Worm (Caenorhabditis elegans): Measurements from ENCODE around the gene ttr-2.

DNA sequence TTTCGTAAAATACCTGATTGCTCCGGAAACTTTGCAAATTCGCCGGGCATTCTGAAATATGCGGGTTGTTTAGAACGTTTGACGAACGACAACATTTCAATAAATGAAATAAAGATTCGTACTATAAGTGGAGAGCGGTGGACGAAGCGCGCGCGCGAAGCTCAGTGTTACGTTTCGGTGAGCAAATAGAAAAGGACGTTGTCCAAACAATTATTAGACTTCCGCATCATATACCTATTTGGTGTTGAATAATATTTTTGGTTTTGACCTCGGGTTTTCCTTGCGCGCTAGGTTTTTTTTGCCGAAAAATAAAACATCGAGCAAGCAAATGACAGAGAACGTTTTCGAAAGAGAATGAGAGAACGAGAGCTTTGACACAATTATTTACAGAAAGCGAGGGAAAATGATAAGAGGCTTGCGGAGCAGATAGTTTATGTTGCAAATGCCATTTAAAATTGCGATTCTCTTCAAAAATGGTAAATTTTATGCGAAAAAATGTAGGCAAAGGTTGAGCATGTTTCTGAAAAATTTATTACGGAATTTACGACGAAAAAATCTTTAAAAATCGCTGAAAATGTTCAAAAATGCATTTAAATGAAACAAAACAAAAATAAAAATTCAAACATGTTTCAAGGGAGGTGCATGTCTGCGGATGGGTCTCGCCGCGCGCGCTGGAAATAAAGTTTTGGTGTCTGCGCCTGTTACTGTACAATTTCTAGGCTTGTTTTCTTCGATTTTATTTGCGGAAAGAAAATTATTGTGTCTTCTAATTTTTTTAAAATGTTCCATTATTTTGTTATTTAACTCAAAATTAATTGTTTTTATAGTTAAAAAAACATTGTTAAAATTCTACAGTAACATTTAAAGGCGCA, 16.7 kb upstream of the ttr-2 start, which contains the start of the genes cyld-1 and F40F12.9:
- TF ChIP-seq W03F9.2 (tag; optimal IDR thresholded peaks at IDR 0.05) (peak; percentile 17), him-1 (tag; optimal IDR thresholded peaks at IDR 0.05) (no peak), dao-5 (tag; optimal IDR thresholded peaks at IDR 0.05) (no peak)

All from whole organism, L4/young adult.